Fruit fly (Drosophila melanogaster) whole organism, prepupa: ENCODE data around the gene Task6.

Source experiments
- CG10631 ChIP-seq: fragments of 200-800 bp; sonication (Bioruptor generic); optimal IDR thresholded peaks from 2 replicates; lab custom pipeline; 2016; ENCODE audit warnings: missing biosample characterization, missing genetic modification characterization
- CG15336 ChIP-seq: fragments of 200-800 bp; sonication (Bioruptor generic); IDR thresholded peaks from 2 replicates; pipeline ENCODE4 v1.3.6; 2022; ENCODE audit warnings: missing biosample characterization, missing genetic modification characterization
- CG1621 ChIP-seq: fragments of 200-800 bp; sonication (Bioruptor generic); optimal IDR thresholded peaks from 3 replicates; lab custom pipeline; 2018; ENCODE audit warnings: missing biosample characterization, mild to moderate bottlenecking, missing genetic modification characterization
- CG16779 ChIP-seq: fragments of 200-800 bp; sonication (Bioruptor generic); optimal IDR thresholded peaks from 3 replicates; lab custom pipeline; 2017; ENCODE audit warnings: missing biosample characterization, mild to moderate bottlenecking, missing genetic modification characterization
- CG3032 ChIP-seq: fragments of 200-800 bp; optimal IDR thresholded peaks from 2 replicates; lab custom pipeline; 2019; ENCODE audit warnings: missing biosample characterization, mild to moderate bottlenecking, missing genetic modification characterization, moderate library complexity
- CG34406 ChIP-seq: fragments of 200-800 bp; sonication (Bioruptor generic); optimal IDR thresholded peaks from 3 replicates; lab custom pipeline; 2016; ENCODE audit warnings: missing biosample characterization, missing genetic modification characterization
- CG6163 ChIP-seq: fragments of 200-800 bp; sonication (Bioruptor generic); IDR thresholded peaks from 3 replicates; pipeline ENCODE4 v1.3.6; 2022; ENCODE audit warnings: missing biosample characterization, missing genetic modification characterization
- CG6276 ChIP-seq: fragments of 200-800 bp; sonication (Bioruptor generic); optimal IDR thresholded peaks from 2 replicates; lab custom pipeline; 2017; ENCODE audit warnings: missing biosample characterization, mild to moderate bottlenecking, missing genetic modification characterization
- CG6792 ChIP-seq: fragments of 200-800 bp; sonication (Bioruptor generic); optimal IDR thresholded peaks from 3 replicates; lab custom pipeline; 2016; ENCODE audit warnings: missing biosample characterization, missing genetic modification characterization
- CG6808 ChIP-seq: fragments of 200-800 bp; sonication (Bioruptor generic); optimal IDR thresholded peaks from 3 replicates; lab custom pipeline; 2017; ENCODE audit warnings: missing biosample characterization, missing genetic modification characterization, mild to moderate bottlenecking, moderate library complexity, missing genetic modification reagents
- CG6854 ChIP-seq: fragments of 200-800 bp; sonication (Bioruptor generic); optimal IDR thresholded peaks from 2 replicates; lab custom pipeline; 2017; ENCODE audit warnings: missing biosample characterization, mild to moderate bottlenecking, missing genetic modification characterization
- CG8119 ChIP-seq: fragments of 200-800 bp; sonication (Bioruptor generic); IDR thresholded peaks from 3 replicates; pipeline ENCODE4 v1.3.6; 2022; ENCODE audit warnings: missing biosample characterization, missing genetic modification characterization
- CG8319 ChIP-seq: fragments of 200-800 bp; sonication (Bioruptor generic); optimal IDR thresholded peaks from 3 replicates; lab custom pipeline; 2016; ENCODE audit warnings: missing biosample characterization, missing genetic modification characterization
- CG8632 ChIP-seq: fragments of 200-800 bp; sonication (Bioruptor generic); optimal IDR thresholded peaks from 3 replicates; lab custom pipeline; 2016; ENCODE audit warnings: missing biosample characterization, missing genetic modification characterization
- CG9139 ChIP-seq: fragments of 200-800 bp; sonication (Bioruptor generic); optimal IDR thresholded peaks from 3 replicates; lab custom pipeline; 2017; ENCODE audit warnings: missing biosample characterization, mild to moderate bottlenecking, missing genetic modification characterization
- Eip75B ChIP-seq: fragments of 200-800 bp; sonication (Bioruptor generic); optimal IDR thresholded peaks from 3 replicates; lab custom pipeline; 2016; ENCODE audit warnings: missing biosample characterization, missing genetic modification characterization
- Ets21C ChIP-seq: fragments of 200-800 bp; sonication (Bioruptor generic); optimal IDR thresholded peaks from 3 replicates; lab custom pipeline; 2016; ENCODE audit warnings: missing biosample characterization, missing genetic modification characterization
- Ets96B ChIP-seq: fragments of 200-800 bp; optimal IDR thresholded peaks from 2 replicates; lab custom pipeline; 2019; ENCODE audit warnings: missing biosample characterization, mild to moderate bottlenecking, missing genetic modification characterization, moderate library complexity
- Hr39 ChIP-seq: fragments of 200-800 bp; sonication (Bioruptor generic); optimal IDR thresholded peaks from 2 replicates; lab custom pipeline; 2016; ENCODE audit warnings: missing biosample characterization, missing genetic modification characterization
- Hr4 ChIP-seq: fragments of 200-800 bp; sonication (Bioruptor generic); optimal IDR thresholded peaks from 3 replicates; lab custom pipeline; 2016; ENCODE audit warnings: missing biosample characterization, missing genetic modification characterization
- Met ChIP-seq: fragments of 200-800 bp; sonication (Bioruptor generic); optimal IDR thresholded peaks from 3 replicates; lab custom pipeline; 2016; ENCODE audit warnings: missing biosample characterization, missing genetic modification characterization
- OdsH ChIP-seq: fragments of 200-800 bp; sonication (Bioruptor generic); optimal IDR thresholded peaks from 3 replicates; lab custom pipeline; 2016; ENCODE audit warnings: missing biosample characterization, missing genetic modification characterization
- Smox ChIP-seq: fragments of 200-800 bp; sonication (Bioruptor generic); optimal IDR thresholded peaks from 3 replicates; lab custom pipeline; 2016; ENCODE audit warnings: missing biosample characterization, missing genetic modification characterization
- Sox102F ChIP-seq: fragments of 200-800 bp; sonication (Bioruptor generic); optimal IDR thresholded peaks from 2 replicates; lab custom pipeline; 2016; ENCODE audit warnings: missing biosample characterization, mild to moderate bottlenecking, missing genetic modification characterization
- Sox14 ChIP-seq: fragments of 200-800 bp; sonication (Bioruptor generic); optimal IDR thresholded peaks from 3 replicates; lab custom pipeline; 2016; ENCODE audit warnings: missing biosample characterization, missing genetic modification characterization
- Sox15 ChIP-seq: fragments of 200-800 bp; sonication (Bioruptor generic); optimal IDR thresholded peaks from 3 replicates; lab custom pipeline; 2016; ENCODE audit warnings: missing biosample characterization, missing genetic modification characterization
- achi ChIP-seq: fragments of 200-800 bp; sonication (Bioruptor generic); optimal IDR thresholded peaks from 3 replicates; lab custom pipeline; 2016; ENCODE audit warnings: missing biosample characterization, missing genetic modification characterization
- acj6 ChIP-seq: fragments of 200-800 bp; sonication (Bioruptor generic); optimal IDR thresholded peaks from 3 replicates; lab custom pipeline; 2016; ENCODE audit warnings: missing biosample characterization, missing genetic modification characterization
- cyc ChIP-seq: fragments of 200-800 bp; sonication (Bioruptor generic); optimal IDR thresholded peaks from 3 replicates; lab custom pipeline; 2016; ENCODE audit warnings: missing biosample characterization, missing genetic modification characterization
- dac ChIP-seq: fragments of 200-800 bp; sonication (Bioruptor generic); optimal IDR thresholded peaks from 2 replicates; lab custom pipeline; 2017; ENCODE audit warnings: missing biosample characterization, mild to moderate bottlenecking, missing genetic modification characterization
- dsx ChIP-seq: fragments of 200-800 bp; optimal IDR thresholded peaks from 3 replicates; lab custom pipeline; 2019; ENCODE audit warnings: missing biosample characterization, mild to moderate bottlenecking, missing genetic modification characterization, moderate library complexity; ENCODE audit not compliant: poor library complexity, severe bottlenecking
- esn ChIP-seq: fragments of 200-800 bp; sonication (Bioruptor generic); optimal IDR thresholded peaks from 2 replicates; lab custom pipeline; 2016; ENCODE audit warnings: missing biosample characterization, mild to moderate bottlenecking, missing genetic modification characterization, moderate library complexity
- pdm3 ChIP-seq: fragments of 200-800 bp; sonication (Bioruptor generic); optimal IDR thresholded peaks from 3 replicates; lab custom pipeline; 2016; ENCODE audit warnings: missing biosample characterization, missing genetic modification characterization
- salr ChIP-seq, 2 experiments: fragments of 200-800 bp; sonication (Bioruptor generic); optimal IDR thresholded peaks; 3 replicates each; lab custom pipeline; 2016 to 2018; ENCODE audit warnings: missing biosample characterization in 2 of 2, missing genetic modification characterization in 2 of 2, mild to moderate bottlenecking in 1 of 2
- ss ChIP-seq, 2 experiments: fragments of 200-800 bp; sonication (Bioruptor generic); optimal IDR thresholded peaks; 2 replicates in 1 of 2; 3 replicates in 1 of 2; lab custom pipeline; 2017 to 2018; ENCODE audit warnings: mild to moderate bottlenecking in 2 of 2, missing biosample characterization in 2 of 2, missing genetic modification characterization in 2 of 2, moderate library complexity in 1 of 2
- svp ChIP-seq: fragments of 200-800 bp; sonication (Bioruptor generic); peaks from one replicate; lab custom pipeline; 2016; ENCODE audit warnings: missing biosample characterization, missing genetic modification characterization
- topi ChIP-seq: fragments of 200-800 bp; sonication (Bioruptor generic); optimal IDR thresholded peaks from 3 replicates; lab custom pipeline; 2016; ENCODE audit warnings: missing biosample characterization, missing genetic modification characterization

Task6 gene

dm6 chr3R:13710645-13711044 lies 36.3 kb upstream of the Task6 start (continued):
- TF ChIP-seq CG6276 (GFP tag; lab: Kevin White, UChicago), result no peak
- 0 out of 2 replicates have a peak, but pooled peaks have one; percentile 26 for TF ChIP-seq CG15336 (GFP tag; lab: Robert Waterston, UW)
- no peak for TF ChIP-seq dac (GFP tag; lab: Kevin White, UChicago)
- TF ChIP-seq acj6 (GFP tag; lab: Kevin White, UChicago), result no peak
- no peak for TF ChIP-seq CG8319 (GFP tag; lab: Kevin White, UChicago)
- no peak for TF ChIP-seq CG8632
- TF ChIP-seq CG6808 (GFP tag; lab: Kevin White, UChicago), result no peak
- TF ChIP-seq CG1621 (tag; lab: Kevin White, UChicago), result peak; percentile 84
- peak; percentile 73 for TF ChIP-seq svp (GFP tag; lab: Kevin White, UChicago)

- TF ChIP-seq ss (GFP tag; optimal IDR thresholded peaks at IDR 0.05; lab: Kevin White, UChicago), result no peak
- TF ChIP-seq Smox (GFP tag; lab: Kevin White, UChicago), result no peak
- TF ChIP-seq salr (GFP tag; optimal IDR thresholded peaks at IDR 0.05; lab: Kevin White, UChicago), result no peak
- TF ChIP-seq CG3032 (tag; lab: Kevin White, UChicago), result no peak
- no peak for TF ChIP-seq CG16779
- TF ChIP-seq CG10631 (GFP tag; lab: Kevin White, UChicago), result no peak
These were observed 35.5 kb upstream of the Task6 start, which contains the start of gene Argp for dm6 chr3R:13709839-13710238. Argp (minus strand) TSS chr3R:13709939.

dm6 chr3R:13706457-13706856 lies 32.1 kb upstream of the Task6 start, which contains the start of gene Adgf-C:
Adgf-C (plus strand) TSS chr3R:13706757.
- TF ChIP-seq Sox14 (GFP tag; lab: Kevin White, UChicago) (no peak), achi (no peak), Sox102F (GFP tag; lab: Kevin White, UChicago) (no peak), Eip75B (no peak), Smox (GFP tag; lab: Kevin White, UChicago) (no peak), CG15336 (GFP tag; lab: Robert Waterston, UW) (no peak), pdm3 (GFP tag; lab: Kevin White, UChicago) (no peak), Ets96B (no peak), CG10631 (GFP tag; lab: Kevin White, UChicago) (no peak), dsx (GFP tag; lab: Kevin White, UChicago) (no peak), CG6808 (GFP tag; lab: Kevin White, UChicago) (no peak), CG8119 (GFP tag; lab: Robert Waterston, UW) (no peak), Ets21C (no peak), acj6 (GFP tag; lab: Kevin White, UChicago) (no peak), Hr4 (GFP tag; lab: Kevin White, UChicago) (no peak), salr (GFP tag; optimal IDR thresholded peaks at IDR 0.05; lab: Kevin White, UChicago) (no peak), CG16779 (no peak), ss (GFP tag; optimal IDR thresholded peaks at IDR 0.05; lab: Kevin White, UChicago) (no peak), CG6792 (GFP tag; lab: Kevin White, UChicago) (no peak)
- TF ChIP-seq, all 60 proteins: peak for 0

dm6 chr3R:13705292-13705885 lies 31.0 kb upstream of the Task6 start, which contains the start of gene Adgf-D:
Adgf-D (minus strand) TSS chr3R:13705402.
- TF ChIP-seq svp (GFP tag; lab: Kevin White, UChicago) (peak; percentile 91), CG6163 (0 out of 3 replicates have a peak, but pooled peaks have one; percentile 19), esn (no peak), CG9139 (no peak), Met (GFP tag; lab: Kevin White, UChicago) (no peak)

- no peak for TF ChIP-seq svp (GFP tag; lab: Kevin White, UChicago)
- TF ChIP-seq Sox102F (GFP tag; lab: Kevin White, UChicago), result no peak
- TF ChIP-seq Sox15 (GFP tag; lab: Kevin White, UChicago), result no peak
- TF ChIP-seq CG34406 (GFP tag; lab: Kevin White, UChicago), result no peak
- no peak for TF ChIP-seq Hr39 (GFP tag; lab: Kevin White, UChicago)
- TF ChIP-seq OdsH (GFP tag; lab: Kevin White, UChicago), result no peak
- TF ChIP-seq CG6854, result no peak
- no peak for TF ChIP-seq CG15336 (GFP tag; lab: Robert Waterston, UW)
- no peak for TF ChIP-seq acj6 (GFP tag; lab: Kevin White, UChicago)
- no peak for TF ChIP-seq cyc
- no peak for TF ChIP-seq topi (GFP tag; lab: Kevin White, UChicago)
- TF ChIP-seq Sox14 (GFP tag; lab: Kevin White, UChicago), result no peak
- no peak for TF ChIP-seq Smox (GFP tag; lab: Kevin White, UChicago)
These were observed 26.4 kb upstream of the Task6 start, which contains the start of gene f-cup for dm6 chr3R:13700738-13701137. f-cup (minus strand) TSS chr3R:13700838.
